Worm (Caenorhabditis elegans) whole organism, L2 larva: ENCODE results near the gene sid-1.

ENCODE experiments used
- aly-2 ChIP-seq: fragments of 150-350 bp; optimal IDR thresholded peaks from 2 replicates; lab custom pipeline; 2014; ENCODE audit warnings: missing biosample characterization, missing genetic modification characterization
- fos-1 ChIP-seq: fragments of 150-350 bp; optimal IDR thresholded peaks from 2 replicates; lab custom pipeline; 2014; ENCODE audit warnings: missing biosample characterization, missing genetic modification characterization
- lin-11 ChIP-seq: fragments of 150-350 bp; sonication (generic microtip); optimal IDR thresholded peaks from 2 replicates; lab custom pipeline; 2014; ENCODE audit warnings: missing biosample characterization, missing genetic modification characterization, inconsistent platforms, mixed read lengths
- mbf-1 ChIP-seq: sonication (generic microtip); optimal IDR thresholded peaks from 2 replicates; lab custom pipeline; 2017; ENCODE audit warnings: missing biosample characterization, missing genetic modification characterization
- mdl-1 ChIP-seq, 2 experiments: fragments of 150-350 bp in 1 of 2; sonication (generic microtip) in 1 of 2; optimal IDR thresholded peaks; 2 replicates each; lab custom pipeline; 2017; ENCODE audit warnings: missing biosample characterization in 2 of 2, missing genetic modification characterization in 2 of 2
- nhr-129 ChIP-seq: fragments of 150-350 bp; optimal IDR thresholded peaks from 2 replicates; lab custom pipeline; 2014; ENCODE audit warnings: missing biosample characterization, missing genetic modification characterization
- nhr-237 ChIP-seq: fragments of 150-350 bp; optimal IDR thresholded peaks from 2 replicates; lab custom pipeline; 2014; ENCODE audit warnings: missing biosample characterization, missing genetic modification characterization
- nhr-25 ChIP-seq: fragments of 150-350 bp; sonication (generic microtip); optimal IDR thresholded peaks from 3 replicates; lab custom pipeline; 2014; ENCODE audit warnings: missing biosample characterization, missing genetic modification characterization
- skn-1 ChIP-seq: sonication (generic microtip); optimal IDR thresholded peaks from 2 replicates; lab custom pipeline; 2017; ENCODE audit warnings: missing biosample characterization, missing genetic modification characterization

DNA sequence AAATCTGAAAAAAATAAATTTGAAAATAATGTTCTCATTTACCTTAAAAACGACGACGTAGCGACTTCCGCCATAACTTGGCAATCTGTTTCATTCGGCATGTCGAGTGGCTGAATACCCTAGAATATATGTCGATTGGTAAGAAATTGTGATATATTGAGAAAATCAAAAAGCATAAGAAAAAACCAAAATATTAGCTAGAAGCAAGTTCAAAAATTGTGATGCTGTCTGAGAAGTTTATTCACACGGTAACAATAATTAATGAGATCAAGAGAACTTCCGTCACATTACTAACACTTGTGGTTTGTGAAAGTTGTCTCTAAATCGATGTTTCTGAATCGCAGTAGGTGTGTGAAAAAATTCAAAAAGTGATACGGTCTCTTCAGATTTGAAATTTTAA, 17.8 kb upstream of the sid-1 start, which contains the start of gene srab-1:
- TF ChIP-seq lin-11 (tag; lab: Kevin White, UChicago) (no peak), nhr-129 (tag; lab: Kevin White, UChicago) (no peak), nhr-237 (tag; lab: Kevin White, UChicago) (no peak), nhr-25 (tag; lab: Kevin White, UChicago) (no peak), fos-1 (tag; lab: Kevin White, UChicago) (no peak), mbf-1 (tag; lab: Kevin White, UChicago) (no peak), aly-2 (tag; lab: Kevin White, UChicago) (no peak), skn-1 (tag; lab: Kevin White, UChicago) (no peak), mdl-1 (tag; optimal IDR thresholded peaks at IDR 0.05; lab: Kevin White, UChicago) (no peak)
